Worm (Caenorhabditis elegans): ENCODE results near the gene srd-43.

srd-43 gene

DNA sequence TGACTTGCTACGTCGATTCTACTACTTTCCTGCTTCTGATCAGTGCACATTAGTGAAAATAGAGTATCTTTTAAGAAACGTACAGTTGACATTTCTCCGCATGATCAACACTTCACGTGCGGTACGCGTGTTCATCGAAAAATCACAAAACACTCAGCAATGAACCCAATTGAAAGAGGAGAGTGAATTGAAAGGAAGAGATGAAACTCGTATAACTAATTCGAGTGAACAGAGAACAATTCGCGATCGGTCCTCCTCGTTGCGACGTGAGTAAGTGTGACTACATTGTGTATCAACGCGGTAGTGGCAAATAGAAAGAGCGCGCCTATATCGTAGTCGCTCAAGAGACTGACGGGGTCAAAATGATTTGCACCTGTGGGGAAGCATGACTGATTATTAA, 47.9 kb upstream of the srd-43 start (continued):
- TF ChIP-seq dpl-1 (GFP tag; optimal IDR thresholded peaks at IDR 0.05) = no peak

ce11 chrX:13352164-13352563, 46.5 kb upstream of the srd-43 start:
- no peak for TF ChIP-seq nhr-111 (GFP tag; optimal IDR thresholded peaks at IDR 0.05)
- peak; percentile 21 for TF ChIP-seq hlh-11 (tag; optimal IDR thresholded peaks at IDR 0.05)
- TF ChIP-seq dmd-8 (GFP tag; IDR thresholded peaks at IDR 0.05) = no peak
- peak; percentile 49 for TF ChIP-seq dmd-6 (GFP tag; IDR thresholded peaks at IDR 0.05)
- peak; percentile 24 for TF ChIP-seq dve-1 (tag; optimal IDR thresholded peaks at IDR 0.05; ENCODE audit: insufficient read depth)
- TF ChIP-seq T26A8.4 (GFP tag; IDR thresholded peaks at IDR 0.05) = no peak
- no peak for TF ChIP-seq ztf-7 (tag; optimal IDR thresholded peaks at IDR 0.05)
- TF ChIP-seq pqm-1 (tag; optimal IDR thresholded peaks at IDR 0.05) = no peak
- TF ChIP-seq hlh-30 (tag; optimal IDR thresholded peaks at IDR 0.05; ENCODE audit: insufficient read depth) = peak; percentile 28
- no peak for TF ChIP-seq lir-3 (tag; optimal IDR thresholded peaks at IDR 0.05)

DNA sequence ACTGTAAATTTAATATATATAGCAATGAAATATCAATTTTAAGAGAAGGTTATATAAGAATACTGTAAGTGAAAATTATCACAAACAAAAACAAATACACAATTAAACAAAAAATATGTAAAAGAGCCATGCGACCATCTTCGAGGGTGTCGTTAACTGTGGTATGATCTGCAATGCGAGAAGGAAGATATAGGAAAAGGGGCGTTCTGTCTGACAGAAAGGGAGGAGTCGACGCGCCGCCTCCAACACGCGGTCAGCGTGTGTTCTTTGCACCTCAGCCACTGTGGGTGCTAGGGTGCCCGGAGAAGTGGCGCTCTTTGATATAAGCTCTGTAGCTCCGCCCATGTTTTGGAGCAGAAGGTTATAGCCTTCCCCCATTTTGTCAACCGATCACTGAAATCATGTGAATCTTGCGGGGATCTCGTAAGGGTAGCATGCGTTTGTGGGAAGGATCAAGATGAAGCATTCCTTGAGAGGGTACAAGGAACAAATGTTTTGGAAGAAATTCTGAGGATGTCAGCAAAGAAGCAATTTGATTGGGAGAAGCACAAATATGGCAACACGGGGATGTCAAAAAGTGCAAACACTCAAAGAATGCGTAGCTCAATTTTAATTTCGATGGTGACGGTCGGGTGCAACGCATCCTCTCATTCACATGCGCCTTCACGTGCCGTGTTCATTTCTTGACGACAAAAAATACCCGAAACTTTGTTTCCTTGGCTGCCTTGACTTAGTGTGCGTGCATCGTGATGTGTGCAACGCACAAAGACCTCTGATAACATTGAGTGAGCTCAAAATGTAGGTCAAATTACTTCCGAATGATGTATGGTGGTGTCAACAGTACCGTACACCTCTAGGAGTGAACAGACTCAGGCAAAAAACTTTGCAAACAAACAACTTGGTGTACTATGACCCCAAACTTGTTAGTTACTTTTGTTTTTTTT, 45.4 kb upstream of the srd-43 start, which contains the start of gene mxl-3:
TSS of gene mxl-3 (minus strand) at position 1 of the 944 bp plus-strand sequence.
- TF ChIP-seq sdz-12 (GFP tag; optimal IDR thresholded peaks at IDR 0.05) (no peak), cey-2 (tag; optimal IDR thresholded peaks at IDR 0.05; ENCODE audit: borderline replicate concordance, insufficient read depth) (no peak), Y48G9A.11 (GFP tag; IDR thresholded peaks at IDR 0.05) (no peak), egl-27 (tag; optimal IDR thresholded peaks at IDR 0.05) (no peak), ceh-28 (tag; optimal IDR thresholded peaks at IDR 0.05) (no peak), hlh-11 (tag; optimal IDR thresholded peaks at IDR 0.05) (peak; percentile 54), daf-8 (GFP tag; IDR thresholded peaks at IDR 0.05) (no peak), dve-1 (tag; optimal IDR thresholded peaks at IDR 0.05; ENCODE audit: insufficient read depth) (peak; percentile 65), lir-3 (tag; optimal IDR thresholded peaks at IDR 0.05) (no peak), rbr-2 (tag; optimal IDR thresholded peaks at IDR 0.05) (no peak), hlh-30 (tag; optimal IDR thresholded peaks at IDR 0.05; ENCODE audit: insufficient read depth) (peak; percentile 89), mdt-29 (GFP tag; IDR thresholded peaks at IDR 0.05) (peak; percentile 66), dpl-1 (GFP tag; optimal IDR thresholded peaks at IDR 0.05) (no peak), ceh-82 (tag; optimal IDR thresholded peaks at IDR 0.05) (no peak), mdl-1 (tag; optimal IDR thresholded peaks at IDR 0.05) (peak in 1 of 2 experiments; percentile 40), saeg-2 (GFP tag; IDR thresholded peaks at IDR 0.05) (no peak), ama-1 (optimal IDR thresholded peaks at IDR 0.05) (peak; percentile 86), duxl-1 (tag; optimal IDR thresholded peaks at IDR 0.05; ENCODE audit: poor library complexity) (peak; percentile 33), F44E2.7 (GFP tag; IDR thresholded peaks at IDR 0.05) (no peak), nhr-11 (tag; optimal IDR thresholded peaks at IDR 0.05) (peak; percentile 71), mes-2 (tag; optimal IDR thresholded peaks at IDR 0.05; ENCODE audit: poor library complexity, severe bottlenecking) (peak; percentile 44), hif-1 (tag; optimal IDR thresholded peaks at IDR 0.05) (peak in 1 of 2 experiments; percentile 66), ceh-20 (GFP tag; IDR thresholded peaks at IDR 0.05) (0 out of 2 replicates have a peak, but pooled peaks have one; percentile 29), zfp-3 (GFP tag; conservative IDR thresholded peaks at IDR 0.05) (0 out of 2 replicates have a peak, but pooled peaks have one; percentile 55), F26F4.8 (GFP tag; conservative IDR thresholded peaks at IDR 0.05) (no peak), zfp-2 (tag; optimal IDR thresholded peaks at IDR 0.05) (no peak), mxl-3 (GFP tag; optimal IDR thresholded peaks at IDR 0.05) (peak; percentile 97), ztf-11 (tag; optimal IDR thresholded peaks at IDR 0.05) (no peak), aha-1 (tag) (peak; percentile 91), madf-5 (GFP tag; IDR thresholded peaks at IDR 0.05) (no peak), nhr-28 (tag; optimal IDR thresholded peaks at IDR 0.05) (peak; percentile 70), mep-1 (tag; optimal IDR thresholded peaks at IDR 0.05) (peak; percentile 73), snpc-1.2 (GFP tag; IDR thresholded peaks at IDR 0.05) (no peak), T26A8.4 (GFP tag; IDR thresholded peaks at IDR 0.05) (no peak; the same call in 1 of the 2 replicates), gei-8 (GFP tag; optimal IDR thresholded peaks at IDR 0.05) (no peak), zip-11 (GFP tag; IDR thresholded peaks at IDR 0.05) (no peak), attf-4 (tag; optimal IDR thresholded peaks at IDR 0.05) (no peak), php-3 (GFP tag; IDR thresholded peaks at IDR 0.05) (peak; percentile 78), lsy-2 (tag; optimal IDR thresholded peaks at IDR 0.05) (peak in 1 of 2 experiments; percentile 65)
